Fruit fly (Drosophila melanogaster) whole organism, embryonic: Measurements from ENCODE around the gene PIG-C.
A peak's percentile ranks its signal among the peaks of the same experiment; 100 is the strongest.

Experiments
- Abd-B ChIP-seq: fragments of 200-800 bp; sonication (Bioruptor generic); optimal IDR thresholded peaks from 2 replicates; lab custom pipeline; 2018; ENCODE audit warnings: missing biosample characterization, mild to moderate bottlenecking, missing genetic modification characterization, moderate library complexity
- Atf-2 ChIP-seq: fragments of 200-800 bp; sonication (Bioruptor generic); optimal IDR thresholded peaks from 2 replicates; lab custom pipeline; 2016; ENCODE audit warnings: missing biosample characterization, missing genetic modification characterization
- Bdp1 ChIP-seq: fragments of 200-800 bp; sonication (Bioruptor generic); optimal IDR thresholded peaks from 3 replicates; lab custom pipeline; 2016; ENCODE audit warnings: missing biosample characterization, missing genetic modification characterization
- CG10321 ChIP-seq: fragments of 200-800 bp; sonication (Bioruptor generic); IDR thresholded peaks from 2 replicates; pipeline ENCODE4 v1.3.6; 2022; ENCODE audit warnings: missing biosample characterization, missing genetic modification characterization
- CG1233 ChIP-seq: fragments of 200-800 bp; sonication (Bioruptor generic); optimal IDR thresholded peaks from 4 replicates; lab custom pipeline; 2018; ENCODE audit warnings: missing biosample characterization, mild to moderate bottlenecking, missing genetic modification characterization
- CG13624 ChIP-seq: fragments of 200-800 bp; sonication (Bioruptor generic); optimal IDR thresholded peaks from 2 replicates; lab custom pipeline; 2016; ENCODE audit warnings: missing biosample characterization, missing genetic modification characterization
- CG18011 ChIP-seq: fragments of 200-800 bp; sonication (Bioruptor generic); optimal IDR thresholded peaks from 2 replicates; lab custom pipeline; 2017; ENCODE audit warnings: missing biosample characterization, missing genetic modification characterization, mild to moderate bottlenecking, moderate library complexity, missing genotype
- CG2199 ChIP-seq: fragments of 200-800 bp; sonication (Bioruptor generic); IDR thresholded peaks from 3 replicates; pipeline ENCODE4 v1.3.6; 2022; ENCODE audit warnings: missing biosample characterization, missing genetic modification characterization
- CG2678 ChIP-seq: fragments of 200-800 bp; sonication (Bioruptor generic); optimal IDR thresholded peaks from 3 replicates; lab custom pipeline; 2019; ENCODE audit warnings: missing biosample characterization, mild to moderate bottlenecking, missing genetic modification characterization, moderate library complexity
- CG4617 ChIP-seq: fragments of 200-800 bp; sonication (Bioruptor generic); optimal IDR thresholded peaks from 3 replicates; lab custom pipeline; 2016; ENCODE audit warnings: missing biosample characterization, missing genetic modification characterization, borderline replicate concordance
- CG6175 ChIP-seq: fragments of 200-800 bp; sonication (Bioruptor generic); IDR thresholded peaks from 3 replicates; pipeline ENCODE4 v1.3.6; 2022; ENCODE audit warnings: missing biosample characterization, missing genetic modification characterization
- CG6254 ChIP-seq: fragments of 200-800 bp; sonication (Bioruptor generic); optimal IDR thresholded peaks from 3 replicates; lab custom pipeline; 2017; ENCODE audit warnings: mild to moderate bottlenecking, missing biosample characterization, missing genetic modification reagents, missing genetic modification characterization
- CG6683 ChIP-seq: fragments of 200-800 bp; sonication (Bioruptor generic); optimal IDR thresholded peaks from 2 replicates; lab custom pipeline; 2017; ENCODE audit warnings: missing biosample characterization, mild to moderate bottlenecking, missing genetic modification characterization, missing genetic modification reagents
- CG7372 ChIP-seq: fragments of 200-800 bp; sonication (Bioruptor generic); IDR thresholded peaks from 2 replicates; pipeline ENCODE4 v1.3.6; 2022; ENCODE audit warnings: missing biosample characterization, missing genetic modification characterization
- CG8478 ChIP-seq: fragments of >200 bp; optimal IDR thresholded peaks from 2 replicates; lab custom pipeline; 2018
- CG8924 ChIP-seq: fragments of 200-800 bp; optimal IDR thresholded peaks from 3 replicates; lab custom pipeline; 2019; ENCODE audit warnings: missing biosample characterization, mild to moderate bottlenecking, missing genetic modification characterization, moderate library complexity
- D ChIP-seq, 2 experiments: fragments of 200-800 bp in 1 of 2; fragments of >200 bp in 1 of 2; sonication (Bioruptor generic) in 1 of 2; optimal IDR thresholded peaks; 2 replicates in 1 of 2; 3 replicates in 1 of 2; lab custom pipeline; 2017; ENCODE audit warnings: mild to moderate bottlenecking in 1 of 2, missing biosample characterization in 1 of 2, missing genetic modification characterization in 1 of 2, missing genetic modification reagents in 1 of 2
- Dref ChIP-seq: fragments of 200-800 bp; sonication (Bioruptor generic); IDR thresholded peaks from 2 replicates; pipeline ENCODE4 v1.3.6; 2022; ENCODE audit warnings: missing biosample characterization, missing genetic modification characterization
- Ets65A ChIP-seq: fragments of 200-800 bp; sonication (Bioruptor generic); peaks from one replicate; lab custom pipeline; 2016; ENCODE audit warnings: missing biosample characterization, missing genetic modification characterization
- Gsc ChIP-seq: fragments of 200-800 bp; sonication (Bioruptor generic); IDR thresholded peaks from 2 replicates; pipeline ENCODE4 v1.3.6; 2022; ENCODE audit warnings: missing biosample characterization, missing genetic modification characterization
- HLH54F ChIP-seq: fragments of 200-800 bp; sonication (Bioruptor generic); optimal IDR thresholded peaks from 3 replicates; lab custom pipeline; 2016; ENCODE audit warnings: missing biosample characterization, missing genetic modification characterization
- Hey ChIP-seq: fragments of 200-800 bp; sonication (Bioruptor generic); optimal IDR thresholded peaks from 3 replicates; lab custom pipeline; 2018; ENCODE audit warnings: missing biosample characterization, mild to moderate bottlenecking, missing genetic modification characterization
- MESR4 ChIP-seq: fragments of 200-800 bp; sonication (Bioruptor generic); optimal IDR thresholded peaks from 2 replicates; lab custom pipeline; 2018; ENCODE audit warnings: missing biosample characterization, mild to moderate bottlenecking, missing genetic modification characterization, moderate library complexity
- Mad ChIP-seq: fragments of 200-800 bp; sonication (Bioruptor generic); optimal IDR thresholded peaks from 2 replicates; lab custom pipeline; 2016; ENCODE audit warnings: missing biosample characterization, missing genetic modification characterization
- NC2β ChIP-seq: fragments of 200-800 bp; sonication (Bioruptor generic); optimal IDR thresholded peaks from 2 replicates; lab custom pipeline; 2016; ENCODE audit warnings: missing biosample characterization, missing genetic modification characterization
- Sry-δ ChIP-seq: fragments of 200-800 bp; sonication (Bioruptor generic); optimal IDR thresholded peaks from 2 replicates; lab custom pipeline; 2016; ENCODE audit warnings: missing biosample characterization, missing genetic modification characterization
- Usf ChIP-seq: fragments of 200-800 bp; sonication (Bioruptor generic); optimal IDR thresholded peaks from 2 replicates; lab custom pipeline; 2017; ENCODE audit warnings: missing genotype, missing biosample characterization, missing genetic modification characterization
- aop ChIP-seq: fragments of 200-800 bp; sonication (Bioruptor generic); IDR thresholded peaks from 2 replicates; pipeline ENCODE4 v1.3.6; 2022; ENCODE audit warnings: missing biosample characterization, missing genetic modification characterization
- ap ChIP-seq: fragments of 200-800 bp; sonication (Bioruptor generic); IDR thresholded peaks from 2 replicates; pipeline ENCODE4 v1.3.6; 2022; ENCODE audit warnings: missing biosample characterization, missing genetic modification characterization
- bowl ChIP-seq: fragments of 200-800 bp; sonication (Bioruptor generic); IDR thresholded peaks from 2 replicates; pipeline ENCODE4 v1.3.6; 2022; ENCODE audit warnings: missing biosample characterization, missing genetic modification characterization
- bsh ChIP-seq, 2 experiments: fragments of 200-800 bp; sonication (Bioruptor generic); optimal IDR thresholded peaks; 2 replicates each; lab custom pipeline; 2017 to 2018; ENCODE audit warnings: mild to moderate bottlenecking in 2 of 2, missing biosample characterization in 2 of 2, missing genetic modification characterization in 2 of 2, moderate library complexity in 1 of 2
- cwo ChIP-seq: fragments of 200-800 bp; sonication (Bioruptor generic); optimal IDR thresholded peaks from 3 replicates; lab custom pipeline; 2017; ENCODE audit warnings: missing biosample characterization, missing genetic modification characterization, mild to moderate bottlenecking, moderate library complexity, missing genetic modification reagents
- dimm ChIP-seq: fragments of 200-800 bp; sonication (Bioruptor generic); IDR thresholded peaks from 2 replicates; pipeline ENCODE4 v1.3.6; 2022; ENCODE audit warnings: missing biosample characterization, missing genetic modification characterization
- emc ChIP-seq: fragments of 200-800 bp; sonication (Bioruptor generic); optimal IDR thresholded peaks from 2 replicates; lab custom pipeline; 2016; ENCODE audit warnings: missing biosample characterization, missing genetic modification characterization
- eve ChIP-seq, 2 experiments: fragments of >200 bp; optimal IDR thresholded peaks; 2 replicates each; lab custom pipeline; 2017; ENCODE audit warnings: missing biosample characterization in 2 of 2, missing genetic modification characterization in 2 of 2
- fd102C ChIP-seq: fragments of 200-800 bp; sonication (Bioruptor generic); optimal IDR thresholded peaks from 2 replicates; lab custom pipeline; 2018; ENCODE audit warnings: missing biosample characterization, mild to moderate bottlenecking, missing genetic modification characterization, moderate library complexity
- gt ChIP-seq: fragments of 200-800 bp; sonication (Bioruptor generic); IDR thresholded peaks from 2 replicates; pipeline ENCODE4 v1.3.6; 2022; ENCODE audit warnings: missing biosample characterization, missing genetic modification characterization
- her ChIP-seq: fragments of 200-800 bp; sonication (Bioruptor generic); optimal IDR thresholded peaks from 2 replicates; lab custom pipeline; 2016; ENCODE audit warnings: missing biosample characterization, missing genetic modification characterization
- jigr1 ChIP-seq: fragments of 200-800 bp; sonication (Bioruptor generic); IDR thresholded peaks from 3 replicates; pipeline ENCODE4 v1.3.6; 2022; ENCODE audit warnings: missing biosample characterization, missing genetic modification characterization
- klu ChIP-seq: fragments of 200-800 bp; sonication (Bioruptor generic); IDR thresholded peaks from 2 replicates; pipeline ENCODE4 v1.3.6; 2022; ENCODE audit warnings: missing biosample characterization, missing genetic modification characterization
- knrl ChIP-seq: fragments of 200-800 bp; sonication (Bioruptor generic); IDR thresholded peaks from 3 replicates; pipeline ENCODE4 v1.3.6; 2022; ENCODE audit warnings: missing biosample characterization, missing genetic modification characterization; ENCODE audit not compliant: partially characterized antibody
- lab ChIP-seq: fragments of 200-800 bp; sonication (Bioruptor generic); optimal IDR thresholded peaks from 3 replicates; lab custom pipeline; 2017; ENCODE audit warnings: missing biosample characterization, missing genetic modification characterization, mild to moderate bottlenecking, moderate library complexity, missing genetic modification reagents
- lbe ChIP-seq: fragments of 200-800 bp; sonication (Bioruptor generic); optimal IDR thresholded peaks from 2 replicates; lab custom pipeline; 2016; ENCODE audit warnings: missing biosample characterization, mild to moderate bottlenecking, missing genetic modification characterization
- lov ChIP-seq, 2 experiments: fragments of 200-800 bp in 1 of 2; fragments of >200 bp in 1 of 2; sonication (Bioruptor generic) in 1 of 2; IDR thresholded peaks in 1 of 2; optimal IDR thresholded peaks in 1 of 2; 2 replicates in 1 of 2; 3 replicates in 1 of 2; pipeline versions ENCODE4 v1.3.6 to Lab custom; 2017 to 2022; ENCODE audit warnings: missing biosample characterization in 1 of 2, missing genetic modification characterization in 1 of 2
- prd ChIP-seq, 3 experiments: fragments of >200 bp in 2 of 3; fragments of 200-800 bp in 1 of 3; sonication (Bioruptor generic) in 1 of 3; optimal IDR thresholded peaks in 2 of 3; IDR thresholded peaks in 1 of 3; 2 replicates in 2 of 3; 3 replicates in 1 of 3; pipeline versions ENCODE4 v1.3.6 to Lab custom; 2017 to 2022; ENCODE audit warnings: missing biosample characterization in 1 of 3, missing genetic modification characterization in 1 of 3
- schlank ChIP-seq: fragments of 200-800 bp; sonication (Bioruptor generic); optimal IDR thresholded peaks from 2 replicates; lab custom pipeline; 2018; ENCODE audit warnings: missing biosample characterization, mild to moderate bottlenecking, missing genetic modification characterization
- sens-2 ChIP-seq: fragments of 200-800 bp; sonication (Bioruptor generic); IDR thresholded peaks from 2 replicates; pipeline ENCODE4 v1.3.6; 2022; ENCODE audit warnings: missing biosample characterization, missing genetic modification characterization
- sim ChIP-seq: fragments of 200-800 bp; sonication (Bioruptor generic); IDR thresholded peaks from 2 replicates; pipeline ENCODE4 v1.3.6; 2022; ENCODE audit warnings: missing biosample characterization, missing genetic modification characterization
- tgo ChIP-seq: fragments of 200-800 bp; sonication (Bioruptor generic); IDR thresholded peaks from 3 replicates; pipeline ENCODE4 v1.3.6; 2022; ENCODE audit warnings: missing biosample characterization, missing genetic modification characterization

The PIG-C gene

dm6 chr3L:3303087-3303526 is 15.9 kb downstream of the PIG-C start, which contains the start of gene CG14968 (continued):
- TF ChIP-seq Dref (GFP tag; lab: Robert Waterston, UW) (peak; percentile 32; the same call in 1 of the 2 replicates), NC2β (GFP tag; lab: Kevin White, UChicago) (no peak), bowl (GFP tag; lab: Robert Waterston, UW) (peak; percentile 95), CG4617 (peak; percentile 67), Mad (peak; percentile 79), CG7372 (GFP tag; lab: Robert Waterston, UW) (peak; percentile 94), Ets65A (GFP tag; lab: Kevin White, UChicago) (peak; percentile 92), cwo (peak; percentile 92), D (optimal IDR thresholded peaks at IDR 0.05; lab: Kevin White, UChicago) (no peak), D (GFP tag; optimal IDR thresholded peaks at IDR 0.05; lab: Kevin White, UChicago) (peak; percentile 81), CG18011 (peak; percentile 83), CG10321 (GFP tag; lab: Robert Waterston, UW) (peak; percentile 81), dimm (GFP tag; lab: Robert Waterston, UW) (peak; percentile 87), Hey (tag; lab: Kevin White, UChicago) (peak; percentile 62), HLH54F (GFP tag; lab: Kevin White, UChicago) (peak; percentile 77), eve (GFP tag; optimal IDR thresholded peaks at IDR 0.05; lab: Kevin White, UChicago) (peak in 1 of 2 experiments; percentile 86), her (GFP tag; lab: Kevin White, UChicago) (peak; percentile 36), prd (optimal IDR thresholded peaks at IDR 0.05; lab: Kevin White, UChicago) (no peak), prd (GFP tag; IDR thresholded peaks at IDR 0.05; lab: Robert Waterston, UW) (peak; percentile 92), Usf (GFP tag; lab: Kevin White, UChicago) (peak; percentile 76), Gsc (GFP tag; lab: Robert Waterston, UW) (peak; percentile 68), tgo (GFP tag; lab: Robert Waterston, UW) (peak; percentile 96), klu (GFP tag; lab: Robert Waterston, UW) (peak; percentile 90), Abd-B (GFP tag; lab: Kevin White, UChicago) (peak; percentile 87), jigr1 (peak; percentile 85), sens-2 (peak; percentile 94), ap (GFP tag; lab: Robert Waterston, UW) (peak; percentile 95), CG1233 (peak; percentile 92), lab (GFP tag; lab: Kevin White, UChicago) (peak; percentile 98), CG6683 (GFP tag; lab: Kevin White, UChicago) (peak; percentile 89), Bdp1 (GFP tag; lab: Kevin White, UChicago) (peak; percentile 70), Sry-δ (GFP tag; lab: Kevin White, UChicago) (peak; percentile 36), CG6175 (GFP tag; lab: Robert Waterston, UW) (peak; percentile 94), CG6254 (GFP tag; lab: Kevin White, UChicago) (peak; percentile 81), schlank (peak; percentile 70), MESR4 (GFP tag; lab: Kevin White, UChicago) (no peak), CG8478 (lab: Kevin White, UChicago) (no peak), lov (optimal IDR thresholded peaks at IDR 0.05; lab: Kevin White, UChicago) (no peak), lov (GFP tag; IDR thresholded peaks at IDR 0.05; lab: Robert Waterston, UW) (peak; percentile 93), lbe (GFP tag; lab: Kevin White, UChicago) (peak; percentile 96), Atf-2 (GFP tag; lab: Kevin White, UChicago) (peak; percentile 57), CG8924 (peak; percentile 95), fd102C (GFP tag; lab: Kevin White, UChicago) (no peak), aop (peak; percentile 82), CG2199 (peak; percentile 81; the same call in 2 of the 3 replicates), knrl (no peak), sim (GFP tag; lab: Robert Waterston, UW) (peak; percentile 77; the same call in 1 of the 2 replicates), gt (peak; percentile 82), CG2678 (tag; lab: Kevin White, UChicago) (peak; percentile 97), emc (GFP tag; lab: Kevin White, UChicago) (peak; percentile 67), CG13624 (GFP tag; lab: Kevin White, UChicago) (peak; percentile 79), bsh (GFP tag; optimal IDR thresholded peaks at IDR 0.05; lab: Kevin White, UChicago) (peak; percentile 70 to 95)
